Fruit fly (Drosophila melanogaster) whole organism, wandering third instar larva: ENCODE measurements around the gene Ugt37D1.

Experiments
- Abd-B ChIP-seq: fragments of >200 bp; optimal IDR thresholded peaks from 2 replicates; lab custom pipeline; 2017; ENCODE audit warnings: missing biosample characterization, missing genetic modification characterization
- CG9705 ChIP-seq: fragments of 200-800 bp; sonication (Bioruptor generic); optimal IDR thresholded peaks from 2 replicates; lab custom pipeline; 2018; ENCODE audit warnings: missing biosample characterization, mild to moderate bottlenecking, missing genetic modification characterization
- CrebA ChIP-seq: fragments of 200-800 bp; sonication (Bioruptor generic); optimal IDR thresholded peaks from 2 replicates; lab custom pipeline; 2016; ENCODE audit warnings: missing biosample characterization, mild to moderate bottlenecking, missing genetic modification characterization, borderline replicate concordance
- Dfd ChIP-seq: fragments of >200 bp; optimal IDR thresholded peaks from 2 replicates; lab custom pipeline; 2017; ENCODE audit warnings: missing biosample characterization, missing genetic modification characterization
- HLH106 ChIP-seq: fragments of 200-800 bp; optimal IDR thresholded peaks from 3 replicates; lab custom pipeline; 2019; ENCODE audit warnings: missing biosample characterization, mild to moderate bottlenecking, missing genetic modification characterization, moderate library complexity
- Mio ChIP-seq: sonication (Bioruptor generic); optimal IDR thresholded peaks from 2 replicates; lab custom pipeline; 2016; ENCODE audit warnings: missing biosample characterization, missing genetic modification characterization
- Sp1 ChIP-seq: fragments of 200-800 bp; sonication (Bioruptor generic); optimal IDR thresholded peaks from 3 replicates; lab custom pipeline; 2019; ENCODE audit warnings: missing biosample characterization, mild to moderate bottlenecking, missing genetic modification characterization, moderate library complexity
- Vsx2 ChIP-seq: fragments of 200-300, 225-300 bp; sonication (Bioruptor generic); optimal IDR thresholded peaks from 2 replicates; lab custom pipeline; 2018; ENCODE audit warnings: missing biosample characterization, missing genetic modification characterization; ENCODE audit not compliant: partially characterized antibody
- fru ChIP-seq: fragments of 200-800 bp; sonication (Bioruptor generic); optimal IDR thresholded peaks from 3 replicates; lab custom pipeline; 2016; ENCODE audit warnings: missing biosample characterization, mild to moderate bottlenecking, missing genetic modification characterization
- jim ChIP-seq: fragments of 175-275, 200-325 bp; sonication (Bioruptor generic); optimal IDR thresholded peaks from 2 replicates; lab custom pipeline; 2016; ENCODE audit warnings: missing biosample characterization, mild to moderate bottlenecking, missing genetic modification characterization
- pan ChIP-seq: fragments of >200 bp; optimal IDR thresholded peaks from 2 replicates; lab custom pipeline; 2017
- psq ChIP-seq: fragments of 200-800 bp; sonication (Bioruptor generic); optimal IDR thresholded peaks from 3 replicates; lab custom pipeline; 2017; ENCODE audit warnings: missing biosample characterization, mild to moderate bottlenecking, missing genetic modification characterization, moderate library complexity
- woc ChIP-seq: sonication (Bioruptor generic); optimal IDR thresholded peaks from 2 replicates; lab custom pipeline; 2016; ENCODE audit warnings: missing biosample characterization, mild to moderate bottlenecking, missing genetic modification characterization

dm6 chr2L:16837672-16838071, 38.8 kb downstream of the Ugt37D1 start, which contains the start of the genes SclA and SclB:
- TF ChIP-seq jim (GFP tag; lab: Kevin White, UChicago), result no peak
- no peak for TF ChIP-seq HLH106 (tag; lab: Kevin White, UChicago)
- TF ChIP-seq CG9705, result no peak
- no peak for TF ChIP-seq Mio (GFP tag; lab: Kevin White, UChicago)
- TF ChIP-seq Dfd (GFP tag; lab: Kevin White, UChicago), result no peak
- no peak for TF ChIP-seq fru (GFP tag; lab: Kevin White, UChicago)
- no peak for TF ChIP-seq psq (GFP tag; lab: Kevin White, UChicago)
- no peak for TF ChIP-seq woc (GFP tag; lab: Kevin White, UChicago)
- TF ChIP-seq CrebA, result no peak
- no peak for TF ChIP-seq Sp1
- TF ChIP-seq Abd-B (GFP tag; lab: Kevin White, UChicago), result no peak
- no peak for TF ChIP-seq Vsx2
- no peak for TF ChIP-seq pan (lab: Kevin White, UChicago)
